Worm (Caenorhabditis elegans): ENCODE results near the gene pigm-1.
A peak's percentile ranks its signal among the peaks of the same experiment; 100 is the strongest.

The pigm-1 gene

DNA sequence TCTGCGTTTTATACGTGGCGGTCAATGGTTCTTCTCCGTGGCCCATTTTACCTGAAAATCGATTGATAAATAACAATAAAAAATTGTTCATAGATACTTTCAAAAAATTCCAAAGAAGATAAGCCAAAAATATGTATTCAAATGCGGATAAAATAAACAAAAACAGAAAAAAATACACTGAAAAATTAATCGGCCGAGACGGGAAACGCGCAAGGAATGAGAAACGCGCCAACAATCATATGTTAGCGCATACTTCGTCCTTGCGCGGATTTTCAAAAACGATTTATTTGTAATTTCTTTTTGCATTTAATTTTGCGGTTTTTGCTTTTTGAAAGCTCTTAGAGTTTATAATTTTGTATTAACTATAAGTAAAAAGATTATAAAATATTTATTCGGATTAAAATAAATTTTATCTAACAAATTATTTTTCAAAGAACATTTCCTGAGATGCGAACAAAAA lies 2.6 kb upstream of the pigm-1 start, which contains the start of gene nduf-11 (continued):
- TF ChIP-seq mep-1 (tag; optimal IDR thresholded peaks at IDR 0.05) (peak; percentile 89), sdz-12 (GFP tag; optimal IDR thresholded peaks at IDR 0.05) (no peak), egl-43 (GFP tag; IDR thresholded peaks at IDR 0.05) (0 out of 2 replicates have a peak, but pooled peaks have one; percentile 3), T26A8.4 (GFP tag; IDR thresholded peaks at IDR 0.05) (peak; percentile 80), ces-1 (GFP tag; optimal IDR thresholded peaks at IDR 0.05) (no peak), lin-39 (tag; optimal IDR thresholded peaks at IDR 0.05) (no peak), skn-1 (tag; optimal IDR thresholded peaks at IDR 0.05) (no peak), dve-1 (tag; optimal IDR thresholded peaks at IDR 0.05; ENCODE audit: insufficient read depth) (peak; percentile 84), F49E8.2 (tag; optimal IDR thresholded peaks at IDR 0.05; ENCODE audit: borderline replicate concordance) (peak; percentile 41), unc-62 (GFP tag; optimal IDR thresholded peaks at IDR 0.05 in 1 of 2) (peak in 1 of 2 experiments; percentile 89), unc-62 (tag; optimal IDR thresholded peaks at IDR 0.05) (no peak), mdt-29 (GFP tag; IDR thresholded peaks at IDR 0.05) (peak; percentile 29; the same call in 1 of the 2 replicates), hlh-11 (tag; optimal IDR thresholded peaks at IDR 0.05) (peak; percentile 78), hmg-1.1 (GFP tag; IDR thresholded peaks at IDR 0.05) (peak; percentile 61), nhr-48 (tag; optimal IDR thresholded peaks at IDR 0.05) (peak; percentile 51), pha-4 (GFP tag; IDR thresholded peaks at IDR 0.05) (peak; percentile 77; the same call in 1 of the 2 replicates), pha-4 (tag; optimal IDR thresholded peaks at IDR 0.05) (peak; percentile 64), fkh-10 (GFP tag; optimal IDR thresholded peaks at IDR 0.05) (peak; percentile 29), ctbp-1 (GFP tag; IDR thresholded peaks at IDR 0.05) (peak; percentile 62; the same call in 1 of the 2 replicates), ztf-7 (tag; optimal IDR thresholded peaks at IDR 0.05) (peak; percentile 48), attf-4 (tag; optimal IDR thresholded peaks at IDR 0.05) (no peak), nhr-10 (tag; optimal IDR thresholded peaks at IDR 0.05) (no peak), hif-1 (tag; optimal IDR thresholded peaks at IDR 0.05) (peak in 1 of 2 experiments; percentile 42), hlh-30 (tag; optimal IDR thresholded peaks at IDR 0.05; ENCODE audit: insufficient read depth) (peak; percentile 85), mes-2 (tag; optimal IDR thresholded peaks at IDR 0.05; ENCODE audit: poor library complexity, severe bottlenecking) (peak; percentile 86), tra-1 (GFP tag; IDR thresholded peaks at IDR 0.05) (no peak), zip-2 (tag; optimal IDR thresholded peaks at IDR 0.05) (peak; percentile 47), dmd-9 (GFP tag; IDR thresholded peaks at IDR 0.05) (no peak), ZK546.5 (tag; optimal IDR thresholded peaks at IDR 0.05) (no peak), zfp-3 (GFP tag; conservative IDR thresholded peaks at IDR 0.05) (peak; percentile 58; the same call in 1 of the 2 replicates), Y5F2A.4 (GFP tag; optimal IDR thresholded peaks at IDR 0.05) (no peak), lsy-2 (tag; optimal IDR thresholded peaks at IDR 0.05) (peak; percentile 6 to 92), unc-39 (tag; optimal IDR thresholded peaks at IDR 0.05) (no peak), lin-15B (tag; optimal IDR thresholded peaks at IDR 0.05) (no peak), F10B5.3 (tag; optimal IDR thresholded peaks at IDR 0.05) (peak; percentile 49), zip-11 (GFP tag; IDR thresholded peaks at IDR 0.05) (no peak), ceh-62 (tag; optimal IDR thresholded peaks at IDR 0.05) (no peak)

DNA sequence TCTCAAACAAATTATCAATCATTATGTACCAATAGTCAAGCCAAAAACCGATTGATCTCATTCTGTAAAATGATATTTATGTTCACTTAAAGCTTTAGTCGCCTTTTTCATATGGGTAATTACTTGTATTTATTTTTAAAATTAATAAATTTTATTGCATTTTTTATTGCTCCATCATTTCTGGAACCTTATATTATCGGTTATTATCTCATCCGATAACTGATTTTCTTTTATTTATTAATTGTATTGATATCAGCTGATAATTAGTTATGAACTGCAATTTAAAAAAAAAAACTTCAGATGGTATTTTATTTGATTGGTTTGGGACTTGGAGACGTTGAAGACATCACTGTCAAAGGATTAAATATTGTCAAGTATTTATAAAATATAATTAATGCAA lies 1.6 kb downstream of the pigm-1 start, which contains the start of gene dph-5:
dph-5 (plus strand) TSS at position 301 of the 400 bp plus-strand sequence.
- TF ChIP-seq aha-1 (tag) (peak; percentile 23), ZK546.5 (tag; optimal IDR thresholded peaks at IDR 0.05) (no peak), Y75B8A.6 (GFP tag; IDR thresholded peaks at IDR 0.05) (no peak), attf-4 (tag; optimal IDR thresholded peaks at IDR 0.05) (no peak), ceh-62 (tag; optimal IDR thresholded peaks at IDR 0.05) (no peak), ama-1 (optimal IDR thresholded peaks at IDR 0.05) (no peak), dve-1 (tag; optimal IDR thresholded peaks at IDR 0.05; ENCODE audit: insufficient read depth) (no peak)

Data from whole organism, L4 larva.